Worm (Caenorhabditis elegans) whole organism, L3 larva: ENCODE measurements around the gene ugt-56.

Experiments used
- R02D3.7 ChIP-seq: fragments of 150-350 bp; optimal IDR thresholded peaks from 2 replicates; lab custom pipeline; 2014; ENCODE audit warnings: missing biosample characterization, missing genetic modification characterization
- ZK546.5 ChIP-seq: sonication (generic microtip); optimal IDR thresholded peaks from 2 replicates; lab custom pipeline; 2017; ENCODE audit warnings: missing biosample characterization, missing genetic modification characterization
- aly-2 ChIP-seq: fragments of 150-350 bp; optimal IDR thresholded peaks from 2 replicates; lab custom pipeline; 2014; ENCODE audit warnings: missing biosample characterization, missing genetic modification characterization
- ama-1 ChIP-seq: fragments of 150-350 bp; optimal IDR thresholded peaks from 2 replicates; lab custom pipeline; 2018
- ceh-16 ChIP-seq: sonication (generic microtip); optimal IDR thresholded peaks from 2 replicates; lab custom pipeline; 2017; ENCODE audit warnings: missing biosample characterization, missing genetic modification characterization
- ceh-28 ChIP-seq: fragments of 150-350 bp; optimal IDR thresholded peaks from 2 replicates; lab custom pipeline; 2014; ENCODE audit warnings: missing biosample characterization, missing genetic modification reagents, missing genetic modification characterization
- ceh-82 ChIP-seq: fragments of 150-350 bp; optimal IDR thresholded peaks from 2 replicates; lab custom pipeline; 2014; ENCODE audit warnings: missing biosample characterization, missing genetic modification characterization
- ceh-9 ChIP-seq: sonication (generic microtip); optimal IDR thresholded peaks from 2 replicates; lab custom pipeline; 2018; ENCODE audit warnings: missing biosample characterization, missing genetic modification characterization
- egl-27 ChIP-seq: sonication (generic microtip); optimal IDR thresholded peaks from 4 replicates; lab custom pipeline; 2017; ENCODE audit warnings: missing biosample characterization, missing genetic modification reagents, missing genetic modification characterization
- egl-5 ChIP-seq: fragments of 150-350 bp; optimal IDR thresholded peaks from 2 replicates; lab custom pipeline; 2017; ENCODE audit warnings: missing biosample characterization, missing genetic modification reagents, missing genetic modification characterization, inconsistent platforms
- elt-1 ChIP-seq: fragments of 150-350 bp; optimal IDR thresholded peaks from 2 replicates; lab custom pipeline; 2014; ENCODE audit warnings: missing biosample characterization, missing genetic modification characterization
- elt-2 ChIP-seq: sonication (generic microtip); optimal IDR thresholded peaks from 2 replicates; lab custom pipeline; 2016; ENCODE audit warnings: missing genetic modification reagents, mild to moderate bottlenecking, missing genetic modification characterization, missing compliant biosample characterization
- elt-3 ChIP-seq, 3 experiments: fragments of 150-350 bp in 1 of 3; sonication (generic microtip) in 2 of 3; optimal IDR thresholded peaks; 2 replicates in 2 of 3; 4 replicates in 1 of 3; lab custom pipeline; 2014 to 2017; ENCODE audit warnings: missing biosample characterization in 3 of 3, missing genetic modification characterization in 3 of 3
- eor-1 ChIP-seq, 2 experiments: fragments of 150-350 bp; optimal IDR thresholded peaks; 2 replicates each; lab custom pipeline; 2014 to 2018; ENCODE audit warnings: missing biosample characterization in 2 of 2, missing genetic modification characterization in 2 of 2
- fkh-10 ChIP-seq: sonication (generic microtip); optimal IDR thresholded peaks from 2 replicates; lab custom pipeline; 2017; ENCODE audit warnings: missing biosample characterization, missing genetic modification reagents, missing genetic modification characterization
- fkh-2 ChIP-seq: fragments of 150-350 bp; optimal IDR thresholded peaks from 2 replicates; lab custom pipeline; 2014; ENCODE audit warnings: missing biosample characterization, missing genetic modification reagents, missing genetic modification characterization
- fos-1 ChIP-seq: fragments of 150-350 bp; optimal IDR thresholded peaks from 2 replicates; lab custom pipeline; 2014; ENCODE audit warnings: missing biosample characterization, missing genetic modification characterization
- hmg-11 ChIP-seq: sonication (generic microtip); optimal IDR thresholded peaks from 2 replicates; lab custom pipeline; 2016; ENCODE audit warnings: missing genetic modification characterization, missing compliant biosample characterization
- jun-1 ChIP-seq: fragments of 150-350 bp; optimal IDR thresholded peaks from 2 replicates; lab custom pipeline; 2014; ENCODE audit warnings: missing biosample characterization, missing genetic modification reagents, missing genetic modification characterization
- lin-15B ChIP-seq: fragments of 150-350 bp; optimal IDR thresholded peaks from 2 replicates; lab custom pipeline; 2014; ENCODE audit warnings: missing biosample characterization, missing genetic modification characterization
- lin-39 ChIP-seq: fragments of 150-350 bp; optimal IDR thresholded peaks from 2 replicates; lab custom pipeline; 2018; ENCODE audit warnings: missing biosample characterization, missing genetic modification reagents, missing genetic modification characterization
- lsy-12 ChIP-seq: sonication (generic microtip); optimal IDR thresholded peaks from 2 replicates; lab custom pipeline; 2016; ENCODE audit warnings: mild to moderate bottlenecking, missing genetic modification characterization, missing compliant biosample characterization
- mdl-1 ChIP-seq: fragments of 150-350 bp; optimal IDR thresholded peaks from 2 replicates; lab custom pipeline; 2014; ENCODE audit warnings: missing biosample characterization, missing genetic modification characterization
- mml-1 ChIP-seq: fragments of 150-350 bp; sonication (generic microtip); optimal IDR thresholded peaks from 3 replicates; lab custom pipeline; 2014; ENCODE audit warnings: missing biosample characterization, missing genetic modification characterization
- nfya-1 ChIP-seq: sonication (generic microtip); optimal IDR thresholded peaks from 2 replicates; lab custom pipeline; 2017; ENCODE audit warnings: missing genetic modification characterization, mild to moderate bottlenecking, missing compliant biosample characterization, antibody characterized with exemption, moderate library complexity; ENCODE audit not compliant: insufficient read depth
- nhr-11 ChIP-seq: fragments of 150-350 bp; optimal IDR thresholded peaks from 2 replicates; lab custom pipeline; 2014; ENCODE audit warnings: missing biosample characterization, missing genetic modification characterization
- nhr-12 ChIP-seq: fragments of 150-350 bp; optimal IDR thresholded peaks from 2 replicates; lab custom pipeline; 2014; ENCODE audit warnings: missing biosample characterization, missing genetic modification characterization
- nhr-23 ChIP-seq: fragments of 150-350 bp; optimal IDR thresholded peaks from 2 replicates; lab custom pipeline; 2014; ENCODE audit warnings: missing biosample characterization, missing genetic modification reagents, missing genetic modification characterization
- nhr-237 ChIP-seq: fragments of 150-350 bp; optimal IDR thresholded peaks from 2 replicates; lab custom pipeline; 2014; ENCODE audit warnings: missing biosample characterization, missing genetic modification characterization
- nhr-25 ChIP-seq: sonication (generic microtip); optimal IDR thresholded peaks from 2 replicates; lab custom pipeline; 2017; ENCODE audit warnings: missing biosample characterization, missing genetic modification characterization
- nhr-28 ChIP-seq: fragments of 150-350 bp; optimal IDR thresholded peaks from 2 replicates; lab custom pipeline; 2014; ENCODE audit warnings: missing biosample characterization, missing genetic modification characterization
- nhr-67 ChIP-seq: fragments of 150-350 bp; optimal IDR thresholded peaks from 2 replicates; lab custom pipeline; 2014; ENCODE audit warnings: missing biosample characterization, missing genetic modification characterization
- nhr-76 ChIP-seq: fragments of 150-350 bp; sonication (generic microtip); optimal IDR thresholded peaks from 5 replicates; lab custom pipeline; 2014; ENCODE audit warnings: missing biosample characterization, missing genetic modification characterization
- nhr-77 ChIP-seq: fragments of 150-350 bp; optimal IDR thresholded peaks from 2 replicates; lab custom pipeline; 2014; ENCODE audit warnings: missing biosample characterization, missing genetic modification characterization
- pha-4 ChIP-seq: fragments of 150-350 bp; optimal IDR thresholded peaks from 2 replicates; lab custom pipeline; 2014; ENCODE audit warnings: missing biosample characterization, missing genetic modification reagents, missing genetic modification characterization
- pqm-1 ChIP-seq: fragments of 150-350 bp; optimal IDR thresholded peaks from 2 replicates; lab custom pipeline; 2017; ENCODE audit warnings: missing biosample characterization, missing genetic modification characterization, inconsistent platforms
- sea-2 ChIP-seq: fragments of 150-350 bp; sonication (generic microtip); optimal IDR thresholded peaks from 4 replicates; lab custom pipeline; 2014; ENCODE audit warnings: missing biosample characterization, missing genetic modification reagents, missing genetic modification characterization
- skn-1 ChIP-seq: fragments of 150-350 bp; optimal IDR thresholded peaks from 2 replicates; lab custom pipeline; 2014; ENCODE audit warnings: missing biosample characterization, missing genetic modification characterization
- snpc-4 ChIP-seq: fragments of 150-350 bp; optimal IDR thresholded peaks from 2 replicates; lab custom pipeline; 2014; ENCODE audit warnings: missing biosample characterization, missing genetic modification characterization
- tbx-2 ChIP-seq: sonication (generic microtip); optimal IDR thresholded peaks from 2 replicates; lab custom pipeline; 2016; ENCODE audit warnings: mild to moderate bottlenecking, missing genetic modification characterization, missing compliant biosample characterization
- unc-39 ChIP-seq: sonication (generic microtip); optimal IDR thresholded peaks from 4 replicates; lab custom pipeline; 2017; ENCODE audit warnings: missing biosample characterization, missing genetic modification characterization
- unc-62 ChIP-seq: fragments of 150-350 bp; sonication (generic microtip); optimal IDR thresholded peaks from 4 replicates; lab custom pipeline; 2014; ENCODE audit warnings: missing biosample characterization, missing genetic modification reagents, missing genetic modification characterization
- zag-1 ChIP-seq: fragments of 150-350 bp; optimal IDR thresholded peaks from 2 replicates; lab custom pipeline; 2014; ENCODE audit warnings: missing biosample characterization, missing genetic modification characterization
- ztf-11 ChIP-seq: fragments of 150-350 bp; optimal IDR thresholded peaks from 2 replicates; lab custom pipeline; 2014; ENCODE audit warnings: missing biosample characterization, missing genetic modification characterization
- ztf-4 ChIP-seq: fragments of 150-350 bp; optimal IDR thresholded peaks from 2 replicates; lab custom pipeline; 2014; ENCODE audit warnings: missing biosample characterization, missing genetic modification characterization

Gene ugt-56

ce11 chrV:12300780-12301460 lies 42.1 kb downstream of the ugt-56 start:
- TF ChIP-seq unc-39 (tag; lab: Kevin White, UChicago) (no peak), ZK546.5 (tag; lab: Kevin White, UChicago) (no peak), ceh-9 (tag; lab: Kevin White, UChicago) (no peak), elt-1 (tag; lab: Kevin White, UChicago) (no peak), skn-1 (no peak), ceh-82 (no peak), fos-1 (no peak), nhr-77 (tag; lab: Kevin White, UChicago) (no peak), nhr-76 (tag; lab: Kevin White, UChicago) (no peak), R02D3.7 (tag; lab: Kevin White, UChicago) (no peak), lin-15B (no peak), eor-1 (tag; optimal IDR thresholded peaks at IDR 0.05; lab: Kevin White, UChicago) (no peak), unc-62 (no peak), nfya-1 (no peak), mdl-1 (no peak), ama-1 (peak; percentile 3), nhr-237 (tag; lab: Kevin White, UChicago) (no peak), mml-1 (tag; lab: Kevin White, UChicago) (no peak), hmg-11 (no peak), tbx-2 (tag; lab: Kevin White, UChicago) (no peak), jun-1 (tag; lab: Kevin White, UChicago) (no peak), nhr-25 (tag; lab: Kevin White, UChicago) (peak; percentile 6), elt-3 (tag; optimal IDR thresholded peaks at IDR 0.05; lab: Kevin White, UChicago) (no peak), sea-2 (GFP tag; lab: Kevin White, UChicago) (no peak), pha-4 (tag; lab: Kevin White, UChicago) (peak; percentile 73), snpc-4 (no peak), nhr-11 (tag; lab: Kevin White, UChicago) (no peak), nhr-67 (tag; lab: Kevin White, UChicago) (no peak), elt-2 (tag; lab: Kevin White, UChicago) (peak; percentile 75), ceh-16 (no peak), pqm-1 (tag; lab: Kevin White, UChicago) (peak; percentile 13), egl-27 (tag; lab: Kevin White, UChicago) (no peak), aly-2 (tag; lab: Kevin White, UChicago) (no peak), ztf-11 (no peak), zag-1 (tag; lab: Kevin White, UChicago) (no peak), nhr-12 (no peak), nhr-28 (tag; lab: Kevin White, UChicago) (no peak), ztf-4 (tag; lab: Kevin White, UChicago) (no peak), nhr-23 (tag; lab: Kevin White, UChicago) (peak; percentile 24), lin-39 (tag; lab: Kevin White, UChicago) (no peak), lsy-12 (tag; lab: Kevin White, UChicago) (no peak), fkh-2 (no peak), fkh-10 (GFP tag; lab: Kevin White, UChicago) (no peak), egl-5 (tag; lab: Kevin White, UChicago) (no peak)

ce11 chrV:12301985-12302591 lies 43.3 kb downstream of the ugt-56 start, which contains the start of the genes frm-7 and F55C5.17:
TSS of gene frm-7 (plus strand) at chrV:12302484.
TSS of gene F55C5.17 (plus strand) at chrV:12302541.
- TF ChIP-seq unc-39 (tag; lab: Kevin White, UChicago): no peak
- TF ChIP-seq ceh-82: no peak
- TF ChIP-seq nfya-1: no peak
- TF ChIP-seq egl-5 (tag; lab: Kevin White, UChicago): no peak
- TF ChIP-seq pqm-1 (tag; lab: Kevin White, UChicago): peak; percentile 63
- peak; percentile 90 for TF ChIP-seq elt-2 (tag; lab: Kevin White, UChicago)
- TF ChIP-seq pha-4 (tag; lab: Kevin White, UChicago): peak; percentile 12
- TF ChIP-seq zag-1 (tag; lab: Kevin White, UChicago): no peak
- no peak for TF ChIP-seq fkh-10 (GFP tag; lab: Kevin White, UChicago)
- TF ChIP-seq ceh-28 (tag; lab: Kevin White, UChicago): no peak
- TF ChIP-seq ZK546.5 (tag; lab: Kevin White, UChicago): no peak
- TF ChIP-seq hmg-11: no peak
